Worm (Caenorhabditis elegans): Measurements from ENCODE around the gene F40G9.6.

The F40G9.6 gene

DNA sequence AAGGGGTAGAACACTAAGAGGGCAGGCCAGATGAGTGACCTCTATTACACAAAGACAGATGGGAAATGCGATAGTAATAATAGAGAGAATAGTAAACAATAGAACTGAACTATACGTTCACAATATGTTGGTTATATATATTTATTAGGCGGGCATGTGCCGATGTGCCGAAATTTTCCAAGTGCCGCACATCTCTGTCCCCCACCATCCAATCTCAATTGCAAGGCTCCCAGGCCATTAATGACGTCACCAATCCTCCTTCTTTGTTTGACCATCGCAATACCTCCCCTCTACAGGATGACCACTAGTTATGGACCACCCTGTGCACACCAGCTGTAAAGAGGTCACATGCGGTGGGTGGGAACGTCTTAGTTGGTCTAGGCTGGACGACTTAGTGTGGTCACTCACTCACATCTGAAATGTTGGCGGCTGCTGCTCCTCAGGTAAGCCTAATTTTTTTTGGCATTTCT, at the start of gene F40G9.6:
Gene F40G9.6 (plus strand): TSS at position 420 of the 470 bp plus-strand sequence.
- TF ChIP-seq fos-1 (tag; optimal IDR thresholded peaks at IDR 0.05) (no peak), fkh-8 (tag; optimal IDR thresholded peaks at IDR 0.05) (no peak), C04F5.9 (tag; optimal IDR thresholded peaks at IDR 0.05) (no peak), unc-86 (tag; optimal IDR thresholded peaks at IDR 0.05) (no peak), unc-30 (tag; optimal IDR thresholded peaks at IDR 0.05) (no peak), lin-13 (GFP tag; optimal IDR thresholded peaks at IDR 0.05) (no peak), grh-1 (GFP tag; IDR thresholded peaks at IDR 0.05) (no peak), irx-1 (tag; optimal IDR thresholded peaks at IDR 0.05) (no peak), pag-3 (tag; optimal IDR thresholded peaks at IDR 0.05; ENCODE audit: borderline replicate concordance, insufficient read depth) (no peak), pax-3 (tag; optimal IDR thresholded peaks at IDR 0.05) (no peak)

DNA sequence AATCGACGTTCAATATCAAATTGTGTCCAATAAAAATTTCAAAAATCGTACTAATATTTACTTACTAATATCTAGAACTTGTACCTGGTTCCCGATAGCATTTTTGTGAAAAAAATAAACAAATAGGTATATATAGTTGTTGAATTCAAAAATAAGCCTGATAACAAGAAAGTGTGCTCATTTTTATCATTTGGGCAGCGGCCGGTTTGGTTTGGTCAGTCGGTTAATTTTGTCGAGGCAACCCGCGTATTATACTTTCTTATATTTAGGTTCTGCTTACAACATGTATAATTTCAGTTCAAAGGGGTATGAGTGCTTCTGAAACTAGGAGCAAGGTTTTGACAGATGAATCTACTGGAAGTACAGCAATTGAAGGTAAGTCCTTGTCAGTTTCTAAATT, 48.7 kb upstream of the F40G9.6 start, which contains the start of the genes nhr-280 and C29F9.2:
Gene nhr-280 (minus strand): TSS at position 101 of the 400 bp plus-strand sequence.
Gene C29F9.2 (plus strand): TSS at position 298 of the 400 bp plus-strand sequence.
- TF ChIP-seq unc-98 (GFP tag; IDR thresholded peaks at IDR 0.05) (no peak), elt-2 (tag; optimal IDR thresholded peaks at IDR 0.05) (peak; percentile 23)

DNA sequence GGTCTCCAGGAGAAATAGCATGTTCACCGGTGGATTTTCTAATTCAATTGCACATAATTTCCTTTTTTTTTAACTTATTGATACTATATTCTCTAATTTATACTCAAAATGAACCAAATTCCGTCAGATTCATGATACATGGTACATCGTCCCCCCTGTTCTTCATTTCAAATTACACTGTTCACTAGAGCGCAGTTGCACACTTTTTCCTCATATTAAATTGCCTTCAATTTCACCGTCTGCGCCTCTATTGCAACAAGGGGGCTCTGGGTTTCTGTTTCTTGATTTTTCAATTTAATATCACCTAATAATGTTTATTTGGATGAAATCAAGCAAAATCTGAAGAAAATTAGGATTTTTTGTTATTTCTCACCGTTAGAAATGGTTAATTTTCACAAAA, 47.7 kb upstream of the F40G9.6 start:
- TF ChIP-seq nhr-12 (tag; optimal IDR thresholded peaks at IDR 0.05) (no peak), mab-9 (GFP tag; IDR thresholded peaks at IDR 0.05) (no peak), zag-1 (tag; optimal IDR thresholded peaks at IDR 0.05) (peak; percentile 14), dsc-1 (tag; optimal IDR thresholded peaks at IDR 0.05) (peak; percentile 37), vab-15 (tag; optimal IDR thresholded peaks at IDR 0.05) (peak; percentile 89), irx-1 (tag; optimal IDR thresholded peaks at IDR 0.05) (peak; percentile 9), fkh-10 (GFP tag; optimal IDR thresholded peaks at IDR 0.05) (no peak), unc-86 (tag; optimal IDR thresholded peaks at IDR 0.05) (peak; percentile 15), egl-27 (tag; optimal IDR thresholded peaks at IDR 0.05) (no peak), zip-4 (GFP tag; optimal IDR thresholded peaks at IDR 0.05) (no peak), nhr-85 (tag) (peak; percentile 71), aly-2 (tag; optimal IDR thresholded peaks at IDR 0.05) (no peak), tlp-1 (tag; optimal IDR thresholded peaks at IDR 0.05) (no peak), pax-3 (tag; optimal IDR thresholded peaks at IDR 0.05) (no peak), ets-5 (GFP tag; IDR thresholded peaks at IDR 0.05) (no peak), ama-1 (optimal IDR thresholded peaks at IDR 0.05) (no peak), egl-13 (tag; optimal IDR thresholded peaks at IDR 0.05) (no peak), nhr-76 (tag; optimal IDR thresholded peaks at IDR 0.05) (no peak), rnt-1 (tag; optimal IDR thresholded peaks at IDR 0.05) (peak; percentile 42), dpl-1 (GFP tag; optimal IDR thresholded peaks at IDR 0.05) (peak; percentile 32 to 72 (median 60)), efl-1 (optimal IDR thresholded peaks at IDR 0.05) (peak; percentile 65 to 67), efl-1 (GFP tag; optimal IDR thresholded peaks at IDR 0.05 in 1 of 2) (peak; percentile 64 to 94), lin-39 (tag; optimal IDR thresholded peaks at IDR 0.05) (no peak), ceh-88 (GFP tag; IDR thresholded peaks at IDR 0.05) (no peak), grh-1 (GFP tag; IDR thresholded peaks at IDR 0.05) (no peak), alr-1 (tag; optimal IDR thresholded peaks at IDR 0.05; ENCODE audit: borderline replicate concordance) (no peak), fkh-8 (tag; optimal IDR thresholded peaks at IDR 0.05) (peak; percentile 56), ceh-90 (tag; optimal IDR thresholded peaks at IDR 0.05) (no peak), F16B12.6 (tag; optimal IDR thresholded peaks at IDR 0.05) (peak; percentile 60), ceh-8 (GFP tag; optimal IDR thresholded peaks at IDR 0.05) (no peak), isw-1 (GFP tag; IDR thresholded peaks at IDR 0.05) (no peak; the same call in 1 of the 2 replicates), pag-3 (tag; optimal IDR thresholded peaks at IDR 0.05; ENCODE audit: borderline replicate concordance, insufficient read depth) (no peak), xbp-1 (tag; optimal IDR thresholded peaks at IDR 0.05) (peak; percentile 44), unc-62 (GFP tag; optimal IDR thresholded peaks at IDR 0.05) (no peak), elt-3 (tag; optimal IDR thresholded peaks at IDR 0.05) (no peak), tbx-2 (tag; optimal IDR thresholded peaks at IDR 0.05) (peak; percentile 9), nhr-90 (tag; optimal IDR thresholded peaks at IDR 0.05; ENCODE audit: poor library complexity) (no peak), lin-13 (GFP tag; optimal IDR thresholded peaks at IDR 0.05) (peak; percentile 53), efl-3 (GFP tag; optimal IDR thresholded peaks at IDR 0.05) (no peak), mep-1 (tag; optimal IDR thresholded peaks at IDR 0.05) (peak; percentile 79), lin-14 (GFP tag; optimal IDR thresholded peaks at IDR 0.05) (peak; percentile 77), lsy-2 (tag; optimal IDR thresholded peaks at IDR 0.05) (peak; percentile 64 to 82), sup-37 (GFP tag; optimal IDR thresholded peaks at IDR 0.05) (no peak)
